Worm (Caenorhabditis elegans) whole organism, L2 larva: Measurements from ENCODE around the gene C02C6.14.

Experiments
- C34F6.9 ChIP-seq: fragments of 150-350 bp; optimal IDR thresholded peaks from 2 replicates; lab custom pipeline; 2014; ENCODE audit warnings: missing biosample characterization, missing genetic modification characterization
- F13H6.1 ChIP-seq: sonication (generic microtip); optimal IDR thresholded peaks from 2 replicates; lab custom pipeline; 2016; ENCODE audit warnings: missing genetic modification characterization, missing compliant biosample characterization
- R02D3.7 ChIP-seq: fragments of 150-350 bp; optimal IDR thresholded peaks from 2 replicates; lab custom pipeline; 2014; ENCODE audit warnings: missing biosample characterization, missing genetic modification characterization
- Y55F3AM.14 ChIP-seq: fragments of 200-800 bp; sonication (Bioruptor generic); optimal IDR thresholded peaks from 2 replicates; lab custom pipeline; 2018; ENCODE audit warnings: mild to moderate bottlenecking, missing genetic modification characterization, missing compliant biosample characterization
- ZK546.5 ChIP-seq: sonication (generic microtip); optimal IDR thresholded peaks from 2 replicates; lab custom pipeline; 2017; ENCODE audit warnings: missing biosample characterization, missing genetic modification characterization
- aly-2 ChIP-seq: fragments of 150-350 bp; optimal IDR thresholded peaks from 2 replicates; lab custom pipeline; 2014; ENCODE audit warnings: missing biosample characterization, missing genetic modification characterization
- ama-1 ChIP-seq: fragments of 150-350 bp; optimal IDR thresholded peaks from 2 replicates; lab custom pipeline; 2018; ENCODE audit warnings: inconsistent platforms
- blmp-1 ChIP-seq: sonication (generic microtip); optimal IDR thresholded peaks from 2 replicates; lab custom pipeline; 2017; ENCODE audit warnings: missing genetic modification characterization, mild to moderate bottlenecking, missing compliant biosample characterization, antibody characterized with exemption, moderate library complexity; ENCODE audit not compliant: insufficient read depth
- ceh-16 ChIP-seq: fragments of 150-350 bp; optimal IDR thresholded peaks from 2 replicates; lab custom pipeline; 2014; ENCODE audit warnings: missing biosample characterization, missing genetic modification characterization
- ceh-82 ChIP-seq: fragments of 150-350 bp; optimal IDR thresholded peaks from 2 replicates; lab custom pipeline; 2014; ENCODE audit warnings: missing biosample characterization, missing genetic modification characterization
- crh-2 ChIP-seq: sonication (generic microtip); optimal IDR thresholded peaks from 2 replicates; lab custom pipeline; 2017; ENCODE audit warnings: missing biosample characterization, missing genetic modification characterization
- dmd-4 ChIP-seq: sonication (generic microtip); optimal IDR thresholded peaks from 2 replicates; lab custom pipeline; 2017; ENCODE audit warnings: missing biosample characterization, missing genetic modification characterization
- egl-27 ChIP-seq: sonication (generic microtip); optimal IDR thresholded peaks from 3 replicates; lab custom pipeline; 2017; ENCODE audit warnings: missing biosample characterization, missing genetic modification reagents, missing genetic modification characterization
- elt-1 ChIP-seq: fragments of 150-350 bp; optimal IDR thresholded peaks from 2 replicates; lab custom pipeline; 2014; ENCODE audit warnings: missing biosample characterization, missing genetic modification characterization
- elt-3 ChIP-seq: sonication (generic microtip); optimal IDR thresholded peaks from 2 replicates; lab custom pipeline; 2017; ENCODE audit warnings: missing biosample characterization, missing genetic modification characterization
- gmeb-1 ChIP-seq: fragments of 150-350 bp; optimal IDR thresholded peaks from 2 replicates; lab custom pipeline; 2014; ENCODE audit warnings: missing biosample characterization, missing genetic modification characterization
- lin-11 ChIP-seq: fragments of 150-350 bp; sonication (generic microtip); optimal IDR thresholded peaks from 2 replicates; lab custom pipeline; 2014; ENCODE audit warnings: missing biosample characterization, missing genetic modification characterization, inconsistent platforms, mixed read lengths
- lin-13 ChIP-seq: fragments of 150-350 bp; optimal IDR thresholded peaks from 2 replicates; lab custom pipeline; 2014; ENCODE audit warnings: missing biosample characterization, missing genetic modification reagents, missing genetic modification characterization
- lsy-2 ChIP-seq, 2 experiments: fragments of 150-350 bp in 1 of 2; sonication (generic microtip) in 1 of 2; optimal IDR thresholded peaks; 2 replicates each; lab custom pipeline; 2014 to 2017; ENCODE audit warnings: missing biosample characterization in 2 of 2, missing genetic modification characterization in 2 of 2
- mab-5 ChIP-seq: fragments of 150-350 bp; optimal IDR thresholded peaks from 2 replicates; lab custom pipeline; 2014; ENCODE audit warnings: missing biosample characterization, missing genetic modification characterization
- mbf-1 ChIP-seq: sonication (generic microtip); optimal IDR thresholded peaks from 2 replicates; lab custom pipeline; 2017; ENCODE audit warnings: missing biosample characterization, missing genetic modification characterization
- mdl-1 ChIP-seq, 2 experiments: fragments of 150-350 bp in 1 of 2; sonication (generic microtip) in 1 of 2; optimal IDR thresholded peaks; 2 replicates each; lab custom pipeline; 2017; ENCODE audit warnings: missing biosample characterization in 2 of 2, missing genetic modification characterization in 2 of 2
- nhr-10 ChIP-seq: sonication (generic microtip); optimal IDR thresholded peaks from 2 replicates; lab custom pipeline; 2017; ENCODE audit warnings: missing biosample characterization, missing genetic modification characterization
- nhr-11 ChIP-seq: fragments of 150-350 bp; optimal IDR thresholded peaks from 2 replicates; lab custom pipeline; 2014; ENCODE audit warnings: missing biosample characterization, missing genetic modification characterization
- nhr-12 ChIP-seq: fragments of 150-350 bp; optimal IDR thresholded peaks from 2 replicates; lab custom pipeline; 2014; ENCODE audit warnings: missing biosample characterization, missing genetic modification characterization
- nhr-129 ChIP-seq: fragments of 150-350 bp; optimal IDR thresholded peaks from 2 replicates; lab custom pipeline; 2014; ENCODE audit warnings: missing biosample characterization, missing genetic modification characterization
- nhr-21 ChIP-seq: fragments of 150-350 bp; optimal IDR thresholded peaks from 2 replicates; lab custom pipeline; 2014; ENCODE audit warnings: missing biosample characterization, missing genetic modification characterization
- nhr-23 ChIP-seq: fragments of 150-350 bp; optimal IDR thresholded peaks from 2 replicates; lab custom pipeline; 2014; ENCODE audit warnings: missing biosample characterization, missing genetic modification reagents, missing genetic modification characterization
- nhr-237 ChIP-seq: fragments of 150-350 bp; optimal IDR thresholded peaks from 2 replicates; lab custom pipeline; 2014; ENCODE audit warnings: missing biosample characterization, missing genetic modification characterization
- nhr-25 ChIP-seq: fragments of 150-350 bp; sonication (generic microtip); optimal IDR thresholded peaks from 3 replicates; lab custom pipeline; 2014; ENCODE audit warnings: missing biosample characterization, missing genetic modification characterization
- nhr-6 ChIP-seq: fragments of 150-350 bp; optimal IDR thresholded peaks from 2 replicates; lab custom pipeline; 2014; ENCODE audit warnings: missing biosample characterization, missing genetic modification characterization
- nhr-77 ChIP-seq: fragments of 150-350 bp; optimal IDR thresholded peaks from 2 replicates; lab custom pipeline; 2014; ENCODE audit warnings: missing biosample characterization, missing genetic modification characterization
- peb-1 ChIP-seq: fragments of 150-350 bp; optimal IDR thresholded peaks from 2 replicates; lab custom pipeline; 2014; ENCODE audit warnings: missing biosample characterization, missing genetic modification characterization
- sem-4 ChIP-seq: fragments of 150-350 bp; optimal IDR thresholded peaks from 2 replicates; lab custom pipeline; 2014; ENCODE audit warnings: missing biosample characterization, missing genetic modification reagents, missing genetic modification characterization
- skn-1 ChIP-seq: sonication (generic microtip); optimal IDR thresholded peaks from 2 replicates; lab custom pipeline; 2017; ENCODE audit warnings: missing biosample characterization, missing genetic modification characterization
- sma-3 ChIP-seq: sonication (generic microtip); optimal IDR thresholded peaks from 2 replicates; lab custom pipeline; 2016; ENCODE audit warnings: missing genetic modification reagents, missing genetic modification characterization, missing compliant biosample characterization
- sma-9 ChIP-seq, 2 experiments: fragments of 150-350 bp in 1 of 2; sonication (generic microtip) in 1 of 2; optimal IDR thresholded peaks; 2 replicates each; lab custom pipeline; 2014 to 2016; ENCODE audit warnings: missing genetic modification characterization in 2 of 2, mild to moderate bottlenecking in 1 of 2, missing biosample characterization in 1 of 2, missing compliant biosample characterization in 1 of 2, missing genetic modification reagents in 1 of 2, moderate library complexity in 1 of 2
- snpc-4 ChIP-seq: fragments of 150-350 bp; optimal IDR thresholded peaks from 2 replicates; lab custom pipeline; 2014; ENCODE audit warnings: missing biosample characterization, missing genetic modification characterization
- unc-39 ChIP-seq: fragments of 150-350 bp; optimal IDR thresholded peaks from 2 replicates; lab custom pipeline; 2014; ENCODE audit warnings: missing biosample characterization, missing genetic modification characterization
- unc-55 ChIP-seq: fragments of 150-350 bp; sonication (generic microtip); optimal IDR thresholded peaks from 3 replicates; lab custom pipeline; 2014; ENCODE audit warnings: missing biosample characterization, missing genetic modification reagents, missing genetic modification characterization
- unc-62 ChIP-seq: fragments of 150-350 bp; optimal IDR thresholded peaks from 2 replicates; lab custom pipeline; 2014; ENCODE audit warnings: missing biosample characterization, missing genetic modification reagents, missing genetic modification characterization
- zag-1 ChIP-seq: fragments of 150-350 bp; optimal IDR thresholded peaks from 2 replicates; lab custom pipeline; 2014; ENCODE audit warnings: missing biosample characterization, missing genetic modification characterization
- ztf-1 ChIP-seq: fragments of 200-800 bp; sonication (Bioruptor generic); conservative IDR thresholded peaks from 2 replicates; pipeline ENCODE4 v1.3.6; 2022; ENCODE audit warnings: missing genetic modification characterization, missing compliant biosample characterization
- ztf-11 ChIP-seq: sonication (generic microtip); optimal IDR thresholded peaks from 2 replicates; lab custom pipeline; 2017; ENCODE audit warnings: missing biosample characterization, missing genetic modification characterization
- ztf-4 ChIP-seq: fragments of 150-350 bp; optimal IDR thresholded peaks from 2 replicates; lab custom pipeline; 2014; ENCODE audit warnings: missing biosample characterization, missing genetic modification characterization

C02C6.14 gene

DNA sequence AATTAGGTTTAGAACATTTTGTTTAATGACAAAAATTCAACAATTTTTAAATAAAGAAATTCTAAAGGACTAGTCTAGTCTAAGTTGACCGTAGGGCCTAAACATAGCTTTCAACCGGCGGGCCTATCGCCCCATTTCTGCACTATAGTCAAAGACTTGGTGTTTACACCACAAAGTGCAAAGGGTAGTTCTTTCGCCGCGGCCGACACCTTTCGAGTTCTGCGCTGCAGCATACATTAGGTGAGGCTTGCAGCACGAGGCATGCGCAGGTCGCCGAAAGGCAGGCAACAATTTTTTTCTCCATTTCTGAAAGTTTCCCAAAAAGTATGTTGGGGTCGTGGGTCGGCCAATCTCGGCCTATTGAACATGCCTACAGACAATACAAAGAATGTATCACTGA is 9.0 kb upstream of the C02C6.14 start:
- TF ChIP-seq aly-2 (tag; lab: Kevin White, UChicago) (no peak), ZK546.5 (tag; lab: Kevin White, UChicago) (no peak), lin-13 (no peak), skn-1 (tag; lab: Kevin White, UChicago) (no peak), R02D3.7 (tag; lab: Kevin White, UChicago) (no peak), mab-5 (tag; lab: Kevin White, UChicago) (no peak), nhr-25 (tag; lab: Kevin White, UChicago) (no peak), blmp-1 (tag; lab: Kevin White, UChicago) (no peak)

- TF ChIP-seq gmeb-1 (tag; lab: Kevin White, UChicago) (no peak), nhr-77 (no peak), lsy-2 (tag; optimal IDR thresholded peaks at IDR 0.05; lab: Kevin White, UChicago) (peak in 1 of 2 experiments; percentile 3), elt-1 (tag; lab: Kevin White, UChicago) (no peak), sma-3 (no peak), nhr-12 (tag; lab: Kevin White, UChicago) (no peak), nhr-21 (tag; lab: Kevin White, UChicago) (peak; percentile 6)
Measured at ce11 chrX:15533260-15533659, 4.2 kb upstream of the C02C6.14 start.

ce11 chrX:15533847-15534246 is 3.6 kb upstream of the C02C6.14 start:
- peak; percentile 0 for TF ChIP-seq snpc-4
- TF ChIP-seq, all 48 proteins: peak for 1; not testable (repeated sequence) for 47

ce11 chrX:15535190-15535636 is 2.3 kb upstream of the C02C6.14 start:
- TF ChIP-seq nhr-129 (tag; lab: Kevin White, UChicago) (peak; percentile 82), skn-1 (tag; lab: Kevin White, UChicago) (no peak), zag-1 (peak; percentile 91), nhr-21 (tag; lab: Kevin White, UChicago) (peak; percentile 4), F13H6.1 (peak; percentile 65), dmd-4 (tag; lab: Kevin White, UChicago) (no peak), mdl-1 (tag; optimal IDR thresholded peaks at IDR 0.05; lab: Kevin White, UChicago) (peak in 1 of 2 experiments; percentile 78), lsy-2 (tag; optimal IDR thresholded peaks at IDR 0.05; lab: Kevin White, UChicago) (peak in 1 of 2 experiments; percentile 79), crh-2 (tag; lab: Kevin White, UChicago) (peak; percentile 75), unc-39 (tag; lab: Kevin White, UChicago) (no peak), unc-62 (GFP tag; lab: Kevin White, UChicago) (no peak), sem-4 (tag; lab: Kevin White, UChicago) (peak; percentile 71), lin-13 (peak; percentile 20), nhr-25 (tag; lab: Kevin White, UChicago) (no peak), ama-1 (no peak), ztf-11 (tag; lab: Kevin White, UChicago) (no peak), gmeb-1 (tag; lab: Kevin White, UChicago) (no peak), nhr-23 (tag; lab: Kevin White, UChicago) (no peak), nhr-10 (tag; lab: Kevin White, UChicago) (no peak), nhr-77 (no peak), ztf-4 (peak; percentile 30), sma-3 (no peak), snpc-4 (no peak), elt-1 (tag; lab: Kevin White, UChicago) (no peak), peb-1 (tag; lab: Kevin White, UChicago) (no peak), lin-11 (tag; lab: Kevin White, UChicago) (peak; percentile 42), R02D3.7 (tag; lab: Kevin White, UChicago) (no peak), Y55F3AM.14 (peak; percentile 82), mbf-1 (no peak), blmp-1 (tag; lab: Kevin White, UChicago) (no peak), ZK546.5 (tag; lab: Kevin White, UChicago) (no peak), C34F6.9 (peak; percentile 74), elt-3 (tag; lab: Kevin White, UChicago) (no peak), ceh-16 (tag; lab: Kevin White, UChicago) (no peak), nhr-6 (tag; lab: Kevin White, UChicago) (peak; percentile 62), ceh-82 (tag; lab: Kevin White, UChicago) (peak; percentile 30), nhr-237 (tag; lab: Kevin White, UChicago) (no peak), egl-27 (tag; lab: Kevin White, UChicago) (peak; percentile 82), nhr-12 (tag; lab: Kevin White, UChicago) (no peak), aly-2 (tag; lab: Kevin White, UChicago) (no peak), nhr-11 (tag; lab: Kevin White, UChicago) (no peak), ztf-1 (GFP tag; lab: Robert Waterston, UW) (no peak), unc-55 (GFP tag; lab: Kevin White, UChicago) (peak; percentile 87), sma-9 (GFP tag; optimal IDR thresholded peaks at IDR 0.05; lab: Kevin White, UChicago) (peak; percentile 79), sma-9 (tag; optimal IDR thresholded peaks at IDR 0.05; lab: Kevin White, UChicago) (no peak), mab-5 (tag; lab: Kevin White, UChicago) (peak; percentile 18)
